Fruit fly (Drosophila melanogaster) whole organism, pupa: ENCODE measurements around the gene emc.
A peak's percentile ranks its signal among the peaks of the same experiment; 100 is the strongest.

Experiments used
- CG10348 ChIP-seq: fragments of 200-800 bp; sonication (Bioruptor generic); IDR thresholded peaks from 2 replicates; pipeline ENCODE4 v1.3.6; 2022; ENCODE audit warnings: missing biosample characterization, missing genetic modification characterization
- CG12605 ChIP-seq: fragments of 200-800 bp; sonication (Bioruptor generic); IDR thresholded peaks from 2 replicates; pipeline ENCODE4 v1.3.6; 2022; ENCODE audit warnings: missing biosample characterization, missing genetic modification characterization
- CG13204 ChIP-seq: fragments of 200-800 bp; sonication (Bioruptor generic); optimal IDR thresholded peaks from 2 replicates; lab custom pipeline; 2018; ENCODE audit warnings: missing biosample characterization, mild to moderate bottlenecking, missing genetic modification characterization, moderate library complexity
- CG14655 ChIP-seq: fragments of 200-800 bp; sonication (Bioruptor generic); optimal IDR thresholded peaks from 3 replicates; lab custom pipeline; 2017; ENCODE audit warnings: mild to moderate bottlenecking, missing biosample characterization, missing genetic modification reagents, missing genetic modification characterization
- CG15710 ChIP-seq: fragments of 200-800 bp; sonication (Bioruptor generic); optimal IDR thresholded peaks from 2 replicates; lab custom pipeline; 2018; ENCODE audit warnings: missing biosample characterization, mild to moderate bottlenecking, missing genetic modification characterization, moderate library complexity
- CG17806 ChIP-seq: fragments of 200-800 bp; sonication (Bioruptor generic); optimal IDR thresholded peaks from 2 replicates; lab custom pipeline; 2018; ENCODE audit warnings: missing biosample characterization, mild to moderate bottlenecking, missing genetic modification characterization, moderate library complexity
- CG32121 ChIP-seq: fragments of 200-800 bp; sonication (Bioruptor generic); IDR thresholded peaks from 2 replicates; pipeline ENCODE4 v1.3.6; 2022; ENCODE audit warnings: missing biosample characterization, missing genetic modification characterization
- CG34367 ChIP-seq: fragments of 200-800 bp; sonication (Bioruptor generic); optimal IDR thresholded peaks from 2 replicates; lab custom pipeline; 2018; ENCODE audit warnings: missing biosample characterization, mild to moderate bottlenecking, missing genetic modification characterization
- CG4496 ChIP-seq: fragments of 200-800 bp; sonication (Bioruptor generic); IDR thresholded peaks from 3 replicates; pipeline ENCODE4 v1.3.6; 2022; ENCODE audit warnings: missing biosample characterization, missing genetic modification characterization
- CG8159 ChIP-seq: fragments of 200-800 bp; sonication (Bioruptor generic); optimal IDR thresholded peaks from 3 replicates; lab custom pipeline; 2018; ENCODE audit warnings: missing biosample characterization, mild to moderate bottlenecking, missing genetic modification characterization, moderate library complexity
- CG8301 ChIP-seq: fragments of 200-800 bp; sonication (Bioruptor generic); optimal IDR thresholded peaks from 2 replicates; lab custom pipeline; 2018; ENCODE audit warnings: missing biosample characterization, mild to moderate bottlenecking, missing genetic modification characterization
- CG9948 ChIP-seq: fragments of 200-800 bp; sonication (Bioruptor generic); optimal IDR thresholded peaks from 2 replicates; lab custom pipeline; 2018; ENCODE audit warnings: missing biosample characterization, mild to moderate bottlenecking, missing genetic modification characterization, moderate library complexity
- D1 ChIP-seq: fragments of 200-800 bp; sonication (Bioruptor generic); optimal IDR thresholded peaks from 2 replicates; lab custom pipeline; 2018; ENCODE audit warnings: missing biosample characterization, mild to moderate bottlenecking, missing genetic modification characterization, moderate library complexity
- EcR ChIP-seq: fragments of 200-800 bp; sonication (Bioruptor generic); optimal IDR thresholded peaks from 3 replicates; lab custom pipeline; 2019; ENCODE audit warnings: missing biosample characterization, missing genetic modification characterization, mild to moderate bottlenecking, moderate library complexity, missing genetic modification reagents
- Ets98B ChIP-seq: fragments of 200-800 bp; sonication (Bioruptor generic); IDR thresholded peaks from 2 replicates; pipeline ENCODE4 v1.3.6; 2022; ENCODE audit warnings: missing biosample characterization, missing genetic modification characterization
- Pif1A ChIP-seq: fragments of 200-800 bp; sonication (Bioruptor generic); optimal IDR thresholded peaks from 3 replicates; lab custom pipeline; 2016; ENCODE audit warnings: missing biosample characterization, missing genetic modification characterization
- Pif1B ChIP-seq: fragments of 200-800 bp; sonication (Bioruptor generic); optimal IDR thresholded peaks from 3 replicates; lab custom pipeline; 2016; ENCODE audit warnings: missing biosample characterization, missing genetic modification characterization
- Snoo ChIP-seq: fragments of 200-800 bp; sonication (Bioruptor generic); optimal IDR thresholded peaks from 3 replicates; lab custom pipeline; 2017; ENCODE audit warnings: missing biosample characterization, mild to moderate bottlenecking, missing genetic modification characterization, inconsistent platforms
- fd96Ca ChIP-seq: fragments of 200-800 bp; sonication (Bioruptor generic); IDR thresholded peaks from 3 replicates; pipeline ENCODE4 v1.3.6; 2022; ENCODE audit warnings: missing biosample characterization, missing genetic modification characterization
- gl ChIP-seq: fragments of 200-800 bp; sonication (Bioruptor generic); optimal IDR thresholded peaks from 2 replicates; lab custom pipeline; 2018; ENCODE audit warnings: missing biosample characterization, mild to moderate bottlenecking, missing genetic modification characterization
- rn ChIP-seq: fragments of 200-800 bp; sonication (Bioruptor generic); IDR thresholded peaks from 2 replicates; pipeline ENCODE4 v1.3.6; 2022; ENCODE audit warnings: missing biosample characterization, missing genetic modification characterization

Gene emc

dm6 chr3L:724518-725341 is 24.5 kb upstream of the emc start:
- peak; percentile 92 for TF ChIP-seq CG17806 (tag; lab: Kevin White, UChicago)
- peak; percentile 84 for TF ChIP-seq CG8301
- TF ChIP-seq CG15710 (tag; lab: Kevin White, UChicago) = peak; percentile 91
- peak; percentile 85 for TF ChIP-seq gl (tag; lab: Kevin White, UChicago)
- TF ChIP-seq CG4496 = peak; percentile 97
- TF ChIP-seq CG13204 (GFP tag; lab: Kevin White, UChicago) = peak; percentile 78
- TF ChIP-seq CG32121 (GFP tag; lab: Robert Waterston, UW) = peak; percentile 87
- peak; percentile 91 for TF ChIP-seq CG34367 (tag; lab: Kevin White, UChicago)
- peak; percentile 84 for TF ChIP-seq D1 (tag; lab: Kevin White, UChicago)
- peak; percentile 94 for TF ChIP-seq Pif1A (GFP tag; lab: Kevin White, UChicago)
- peak; percentile 97 for TF ChIP-seq Snoo (tag; lab: Kevin White, UChicago)
- TF ChIP-seq CG8159 (tag; lab: Kevin White, UChicago) = peak; percentile 91
- peak; percentile 94 for TF ChIP-seq Pif1B
- peak; percentile 89 for TF ChIP-seq CG9948 (tag; lab: Kevin White, UChicago)
- TF ChIP-seq CG14655 = peak; percentile 89
- TF ChIP-seq CG10348 = peak; percentile 53; the same call in 1 of the 2 replicates
- peak; percentile 95 for TF ChIP-seq fd96Ca (GFP tag; lab: Robert Waterston, UW)
- peak; percentile 64 for TF ChIP-seq EcR
- TF ChIP-seq rn (GFP tag; lab: Robert Waterston, UW) = peak; percentile 90
- peak; percentile 93 for TF ChIP-seq CG12605 (GFP tag; lab: Robert Waterston, UW)
- TF ChIP-seq Ets98B (GFP tag; lab: Robert Waterston, UW) = peak; percentile 86
- TF ChIP-seq, all 21 proteins: peak for 21

dm6 chr3L:725527-726191 is 23.5 kb upstream of the emc start:
- TF ChIP-seq CG34367 (tag; lab: Kevin White, UChicago) (peak; percentile 49), fd96Ca (GFP tag; lab: Robert Waterston, UW) (peak; percentile 51; the same call in 1 of the 3 replicates), CG8159 (tag; lab: Kevin White, UChicago) (peak; percentile 74), CG15710 (tag; lab: Kevin White, UChicago) (peak; percentile 71), Pif1B (peak; percentile 66), Snoo (tag; lab: Kevin White, UChicago) (peak; percentile 80), CG14655 (peak; percentile 47), Pif1A (GFP tag; lab: Kevin White, UChicago) (peak; percentile 71), CG32121 (GFP tag; lab: Robert Waterston, UW) (no peak), gl (tag; lab: Kevin White, UChicago) (peak; percentile 30), CG4496 (0 out of 3 replicates have a peak, but pooled peaks have one; percentile 39), Ets98B (GFP tag; lab: Robert Waterston, UW) (no peak), EcR (no peak), CG12605 (GFP tag; lab: Robert Waterston, UW) (no peak), CG8301 (peak; percentile 28), CG13204 (GFP tag; lab: Kevin White, UChicago) (no peak), CG10348 (no peak), D1 (tag; lab: Kevin White, UChicago) (peak; percentile 12), CG17806 (tag; lab: Kevin White, UChicago) (peak; percentile 75), CG9948 (tag; lab: Kevin White, UChicago) (peak; percentile 70), rn (GFP tag; lab: Robert Waterston, UW) (no peak)

- TF ChIP-seq CG13204 (GFP tag; lab: Kevin White, UChicago) (no peak), rn (GFP tag; lab: Robert Waterston, UW) (no peak), CG32121 (GFP tag; lab: Robert Waterston, UW) (no peak), fd96Ca (GFP tag; lab: Robert Waterston, UW) (no peak), D1 (tag; lab: Kevin White, UChicago) (no peak), CG17806 (tag; lab: Kevin White, UChicago) (no peak), CG8159 (tag; lab: Kevin White, UChicago) (no peak), CG10348 (no peak), CG15710 (tag; lab: Kevin White, UChicago) (no peak)
These were observed 22.6 kb upstream of the emc start for dm6 chr3L:726486-727180.

dm6 chr3L:727190-727589 is 22.0 kb upstream of the emc start:
- TF ChIP-seq CG4496 (no peak), Snoo (tag; lab: Kevin White, UChicago) (peak; percentile 56), CG12605 (GFP tag; lab: Robert Waterston, UW) (no peak), Pif1A (GFP tag; lab: Kevin White, UChicago) (peak; percentile 18), Pif1B (no peak)

- no peak for TF ChIP-seq CG32121 (GFP tag; lab: Robert Waterston, UW)
- TF ChIP-seq CG14655 = no peak
- no peak for TF ChIP-seq D1 (tag; lab: Kevin White, UChicago)
- TF ChIP-seq Snoo (tag; lab: Kevin White, UChicago) = peak; percentile 72
- no peak for TF ChIP-seq EcR
- no peak for TF ChIP-seq gl (tag; lab: Kevin White, UChicago)
- TF ChIP-seq CG8159 (tag; lab: Kevin White, UChicago) = peak; percentile 47
- TF ChIP-seq CG17806 (tag; lab: Kevin White, UChicago) = peak; percentile 64
- TF ChIP-seq CG15710 (tag; lab: Kevin White, UChicago) = peak; percentile 31
- TF ChIP-seq CG12605 (GFP tag; lab: Robert Waterston, UW) = no peak
- peak; percentile 40 for TF ChIP-seq Pif1B
- peak; percentile 19 for TF ChIP-seq CG34367 (tag; lab: Kevin White, UChicago)
- peak; percentile 46 for TF ChIP-seq Pif1A (GFP tag; lab: Kevin White, UChicago)
- TF ChIP-seq CG10348 = no peak
- TF ChIP-seq CG9948 (tag; lab: Kevin White, UChicago) = peak; percentile 30
These were observed 21.3 kb upstream of the emc start for dm6 chr3L:727874-728273.
